Fruit fly (Drosophila melanogaster): ENCODE results near the gene CG42540.

dm6 chr3L:4507846-4508245, 48.0 kb upstream of the CG42540 start:
- TF ChIP-seq CG7045 (GFP tag; optimal IDR thresholded peaks at IDR 0.05), result no peak
- no peak for TF ChIP-seq Crg-1 (GFP tag; optimal IDR thresholded peaks at IDR 0.05)

All from whole organism, adult.